Fruit fly (Drosophila melanogaster): ENCODE results near the gene CG42367.
A peak's percentile ranks its signal among the peaks of the same experiment; 100 is the strongest.

CG42367 gene

dm6 chr2L:9907320-9908256 is 22.8 kb upstream of the CG42367 start (continued):
- TF ChIP-seq Nf-YB (GFP tag; optimal IDR thresholded peaks at IDR 0.05) (peak; percentile 33), MBD-R2 (GFP tag; IDR thresholded peaks at IDR 0.05) (peak; percentile 20; the same call in 1 of the 2 replicates), CG12769 (tag; optimal IDR thresholded peaks at IDR 0.05) (no peak), CG3847 (GFP tag; IDR thresholded peaks at IDR 0.05) (peak; percentile 20; the same call in 1 of the 2 replicates), Stat92E (GFP tag; optimal IDR thresholded peaks at IDR 0.05) (no peak), CG8089 (GFP tag; optimal IDR thresholded peaks at IDR 0.05) (no peak), Opbp (GFP tag; IDR thresholded peaks at IDR 0.05; ENCODE audit: partially characterized antibody) (no peak), ham (GFP tag; IDR thresholded peaks at IDR 0.05) (no peak), Eip74EF (GFP tag; optimal IDR thresholded peaks at IDR 0.05) (no peak), Awh (GFP tag; IDR thresholded peaks at IDR 0.05) (no peak), CG31224 (GFP tag; IDR thresholded peaks at IDR 0.05) (no peak), oc (tag; optimal IDR thresholded peaks at IDR 0.05) (peak; percentile 37), rib (GFP tag; IDR thresholded peaks at IDR 0.05) (no peak), ATbp (GFP tag; optimal IDR thresholded peaks at IDR 0.05) (no peak), NK7.1 (GFP tag; optimal IDR thresholded peaks at IDR 0.05) (no peak), nom (GFP tag; optimal IDR thresholded peaks at IDR 0.05) (peak; percentile 56), CG3407 (GFP tag; optimal IDR thresholded peaks at IDR 0.05) (no peak), CG32767 (GFP tag; IDR thresholded peaks at IDR 0.05) (no peak), vnd (GFP tag; IDR thresholded peaks at IDR 0.05; ENCODE audit: partially characterized antibody) (no peak), Deaf1 (tag; optimal IDR thresholded peaks at IDR 0.05) (peak; percentile 52), GATAe (GFP tag; conservative IDR thresholded peaks at IDR 0.05) (no peak), zen2 (GFP tag; IDR thresholded peaks at IDR 0.05; ENCODE audit: partially characterized antibody) (0 out of 3 replicates have a peak, but pooled peaks have one; percentile 32), Tbp (GFP tag; optimal IDR thresholded peaks at IDR 0.05) (no peak), Gsc (GFP tag; IDR thresholded peaks at IDR 0.05) (no peak), sens-2 (GFP tag; IDR thresholded peaks at IDR 0.05) (no peak), Sry-β (GFP tag; optimal IDR thresholded peaks at IDR 0.05) (no peak), CG15269 (tag; optimal IDR thresholded peaks at IDR 0.05) (no peak), D19B (GFP tag; optimal IDR thresholded peaks at IDR 0.05) (peak; percentile 73), Dll (GFP tag; IDR thresholded peaks at IDR 0.05; ENCODE audit: partially characterized antibody) (no peak), ash1 (GFP tag; optimal IDR thresholded peaks at IDR 0.05) (no peak), NfI (GFP tag; optimal IDR thresholded peaks at IDR 0.05) (no peak), ci (GFP tag; IDR thresholded peaks at IDR 0.05) (peak; percentile 37; the same call in 2 of the 3 replicates), Bgb (GFP tag; IDR thresholded peaks at IDR 0.05; ENCODE audit: partially characterized antibody) (no peak), her (GFP tag; optimal IDR thresholded peaks at IDR 0.05) (no peak), dysf (GFP tag; IDR thresholded peaks at IDR 0.05) (no peak), CG15696 (tag; optimal IDR thresholded peaks at IDR 0.05) (no peak), CG2120 (GFP tag; optimal IDR thresholded peaks at IDR 0.05) (no peak), luna (GFP tag; optimal IDR thresholded peaks at IDR 0.05) (no peak), tgo (GFP tag; IDR thresholded peaks at IDR 0.05) (no peak), hth (optimal IDR thresholded peaks at IDR 0.05) (no peak), Sry-δ (GFP tag; optimal IDR thresholded peaks at IDR 0.05) (no peak), CG33213 (GFP tag; optimal IDR thresholded peaks at IDR 0.05) (no peak), lab (GFP tag; optimal IDR thresholded peaks at IDR 0.05) (no peak), gsb (GFP tag; IDR thresholded peaks at IDR 0.05) (no peak), mld (GFP tag; IDR thresholded peaks at IDR 0.05; ENCODE audit: partially characterized antibody) (no peak), CG13894 (tag; optimal IDR thresholded peaks at IDR 0.05) (peak; percentile 0), HmgZ (tag; optimal IDR thresholded peaks at IDR 0.05) (no peak), so (GFP tag; IDR thresholded peaks at IDR 0.05) (no peak)

Data from whole organism, embryonic.